Worm (Caenorhabditis elegans): ENCODE measurements around the gene sad-1.
"Not testable (repeated sequence)": the region's sequence is repeated elsewhere in the genome, so short reads cannot be mapped to it uniquely, and the experiment has no call there.

sad-1 gene

ce11 chrX:13451578-13451977 is 48.9 kb downstream of the sad-1 start, which contains the start of gene F02D10.6:
F02D10.6 (minus strand) TSS chrX:13451678.
- TF ChIP-seq unc-62 (GFP tag; optimal IDR thresholded peaks at IDR 0.05 in 1 of 2) (peak in 1 of 2 experiments; percentile 50), unc-62 (tag; optimal IDR thresholded peaks at IDR 0.05) (no peak), madf-9 (GFP tag; conservative IDR thresholded peaks at IDR 0.05) (no peak), mxl-3 (GFP tag; optimal IDR thresholded peaks at IDR 0.05) (no peak)

- TF ChIP-seq snpc-1.2 (GFP tag; IDR thresholded peaks at IDR 0.05) (peak; percentile 82), ztf-7 (tag; optimal IDR thresholded peaks at IDR 0.05) (peak; percentile 43), nhr-42 (GFP tag; IDR thresholded peaks at IDR 0.05) (0 out of 2 replicates have a peak, but pooled peaks have one; percentile 62), lir-3 (tag; optimal IDR thresholded peaks at IDR 0.05) (peak; percentile 78), nhr-111 (GFP tag; optimal IDR thresholded peaks at IDR 0.05) (peak; percentile 57), daf-19 (GFP tag; conservative IDR thresholded peaks at IDR 0.05) (peak; percentile 93), daf-16 (GFP tag; optimal IDR thresholded peaks at IDR 0.05) (peak; percentile 73 to 81), daf-16 (tag; optimal IDR thresholded peaks at IDR 0.05) (peak; percentile 69), nhr-48 (tag; optimal IDR thresholded peaks at IDR 0.05) (peak; percentile 82), F10B5.3 (tag; optimal IDR thresholded peaks at IDR 0.05) (peak; percentile 54), jun-1 (tag; optimal IDR thresholded peaks at IDR 0.05) (peak; percentile 14), T20F7.1 (GFP tag; optimal IDR thresholded peaks at IDR 0.05) (peak; percentile 62), lin-29 (GFP tag; IDR thresholded peaks at IDR 0.05) (0 out of 2 replicates have a peak, but pooled peaks have one; percentile 55), Y5F2A.4 (GFP tag; optimal IDR thresholded peaks at IDR 0.05) (peak; percentile 64), rbr-2 (tag; optimal IDR thresholded peaks at IDR 0.05) (peak; percentile 79), Y105C5A.15 (GFP tag; IDR thresholded peaks at IDR 0.05) (0 out of 2 replicates have a peak, but pooled peaks have one; percentile 71), vab-7 (GFP tag; IDR thresholded peaks at IDR 0.05) (peak; percentile 77; the same call in 1 of the 2 replicates), nhr-28 (tag; optimal IDR thresholded peaks at IDR 0.05) (peak; percentile 17), aha-1 (tag) (peak; percentile 75), dve-1 (tag; optimal IDR thresholded peaks at IDR 0.05; ENCODE audit: insufficient read depth) (peak; percentile 68), lin-1 (GFP tag; IDR thresholded peaks at IDR 0.05) (peak; percentile 48; the same call in 1 of the 2 replicates), lin-38 (GFP tag; IDR thresholded peaks at IDR 0.05) (peak; percentile 76), F37D6.2 (tag; optimal IDR thresholded peaks at IDR 0.05) (peak; percentile 34), nhr-77 (tag; optimal IDR thresholded peaks at IDR 0.05) (peak; percentile 58), mxl-2 (GFP tag; conservative IDR thresholded peaks at IDR 0.05) (peak; percentile 43; the same call in 1 of the 2 replicates), pha-4 (GFP tag; IDR thresholded peaks at IDR 0.05) (peak; percentile 83; the same call in 1 of the 2 replicates), mep-1 (tag; optimal IDR thresholded peaks at IDR 0.05) (peak; percentile 84), hlh-11 (tag; optimal IDR thresholded peaks at IDR 0.05) (peak; percentile 83), nhr-41 (GFP tag; IDR thresholded peaks at IDR 0.05) (peak; percentile 74; the same call in 1 of the 2 replicates), hmg-1.1 (GFP tag; IDR thresholded peaks at IDR 0.05) (peak; percentile 91), zip-11 (GFP tag; IDR thresholded peaks at IDR 0.05) (0 out of 2 replicates have a peak, but pooled peaks have one; percentile 38), dmd-8 (GFP tag; IDR thresholded peaks at IDR 0.05) (peak; percentile 90; the same call in 1 of the 2 replicates), zfp-2 (tag; optimal IDR thresholded peaks at IDR 0.05) (peak; percentile 51), duxl-1 (tag; optimal IDR thresholded peaks at IDR 0.05; ENCODE audit: poor library complexity) (peak; percentile 78), spr-1 (tag; optimal IDR thresholded peaks at IDR 0.05) (peak; percentile 73), dmd-9 (GFP tag; IDR thresholded peaks at IDR 0.05) (peak; percentile 70), php-3 (GFP tag; IDR thresholded peaks at IDR 0.05) (peak; percentile 71), ceh-32 (tag; optimal IDR thresholded peaks at IDR 0.05; ENCODE audit: poor library complexity) (peak; percentile 29), nhr-11 (tag; optimal IDR thresholded peaks at IDR 0.05) (peak; percentile 38), ctbp-1 (GFP tag; IDR thresholded peaks at IDR 0.05) (peak; percentile 88; the same call in 1 of the 2 replicates), ceh-20 (GFP tag; IDR thresholded peaks at IDR 0.05) (peak; percentile 83; the same call in 1 of the 2 replicates), lin-13 (GFP tag; optimal IDR thresholded peaks at IDR 0.05) (peak; percentile 78), nhr-102 (tag; optimal IDR thresholded peaks at IDR 0.05) (peak; percentile 82), F44E2.7 (GFP tag; IDR thresholded peaks at IDR 0.05) (0 out of 2 replicates have a peak, but pooled peaks have one; percentile 68)
- TF ChIP-seq pha-4 (tag; optimal IDR thresholded peaks at IDR 0.05), result not testable (repeated sequence)
Observed at ce11 chrX:13448665-13449099, 51.8 kb downstream of the sad-1 start.
